7 worm cellular contexts compared by ENCODE assay signal in the genomic region with DNA sequence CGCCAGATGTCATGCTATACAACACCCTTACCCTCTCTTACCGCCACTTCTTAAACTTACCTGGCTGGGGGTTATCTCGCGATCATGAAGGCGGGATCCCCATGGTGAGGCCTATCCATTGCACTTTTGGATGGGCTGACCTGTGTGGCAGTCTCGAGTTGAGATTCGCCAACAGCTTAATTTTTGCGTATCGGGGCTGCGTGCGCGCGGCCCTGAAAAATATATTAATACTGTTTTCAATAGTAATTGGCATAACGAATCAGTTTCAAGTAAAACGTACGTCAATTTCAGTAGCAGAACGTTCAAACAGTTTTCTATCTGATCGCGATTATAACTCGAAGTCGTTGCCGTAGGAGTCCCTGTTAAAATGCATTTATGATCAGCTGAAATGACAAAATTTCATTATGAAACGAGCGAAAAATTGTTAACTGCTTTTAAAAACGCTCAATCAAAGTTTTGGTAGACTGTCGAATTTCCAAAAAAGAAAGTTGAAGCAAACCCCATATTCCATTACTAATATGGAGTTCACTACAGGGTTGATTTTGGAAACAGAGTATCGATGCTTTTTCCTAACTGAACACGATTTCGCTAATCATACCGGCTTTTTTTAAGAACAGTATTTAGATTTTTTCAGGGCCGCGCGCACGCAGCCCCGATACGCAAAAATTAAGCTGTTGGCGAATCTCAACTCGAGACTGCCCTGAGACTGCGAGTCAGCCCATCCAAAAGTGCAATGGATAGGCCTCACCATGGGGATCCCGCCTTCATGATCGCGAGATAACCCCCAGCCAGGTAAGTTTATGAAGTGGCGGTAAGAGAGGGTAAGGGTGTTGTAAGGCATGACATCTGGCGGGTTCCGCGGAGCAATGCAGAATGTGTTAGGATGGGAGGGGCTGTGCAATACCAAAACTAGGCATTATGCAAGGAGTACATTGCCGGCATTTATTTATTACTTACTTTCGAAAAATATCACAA.
TF ChIP-seq lines count a peak whose summit lies in the region.

No protein-coding gene starts in this region.

TF ChIP-seq in whole organism, L1 larva, 84 proteins besides CTCF, POLR2A, EP300 and RAD21:
- peak; percentile 40 for TF ChIP-seq snpc-4 (tag; optimal IDR thresholded peaks at IDR 0.05; lab: Kevin White, UChicago)

TF ChIP-seq in whole organism, L2 larva, 48 proteins besides CTCF, POLR2A, EP300 and RAD21:
- peak; percentile 18 for TF ChIP-seq snpc-4 (tag; optimal IDR thresholded peaks at IDR 0.05; lab: Kevin White, UChicago)

TF ChIP-seq in whole organism, L4 larva, 104 proteins besides CTCF, POLR2A, EP300 and RAD21 (continues in another document):
- TF ChIP-seq ceh-44 (GFP tag; IDR thresholded peaks at IDR 0.05; lab: Robert Waterston, UW) (0 out of 2 replicates have a peak, but pooled peaks have one; percentile 4), daf-19 (GFP tag; conservative IDR thresholded peaks at IDR 0.05; lab: Robert Waterston, UW) (0 out of 2 replicates have a peak, but pooled peaks have one; percentile 51), egl-43 (GFP tag; IDR thresholded peaks at IDR 0.05; lab: Robert Waterston, UW) (peak; percentile 64; the same call in 1 of the 2 replicates), tra-1 (GFP tag; IDR thresholded peaks at IDR 0.05; lab: Robert Waterston, UW) (0 out of 2 replicates have a peak, but pooled peaks have one; percentile 11), ctbp-1 (GFP tag; IDR thresholded peaks at IDR 0.05; lab: Robert Waterston, UW) (peak; percentile 31; the same call in 1 of the 2 replicates), lin-38 (GFP tag; IDR thresholded peaks at IDR 0.05; lab: Robert Waterston, UW) (0 out of 2 replicates have a peak, but pooled peaks have one; percentile 16), mdt-29 (GFP tag; IDR thresholded peaks at IDR 0.05; lab: Robert Waterston, UW) (peak; percentile 11; the same call in 1 of the 2 replicates), set-16 (GFP tag; IDR thresholded peaks at IDR 0.05; lab: Robert Waterston, UW) (peak; percentile 30), lim-7 (GFP tag; IDR thresholded peaks at IDR 0.05; lab: Robert Waterston, UW) (peak; percentile 33; the same call in 1 of the 2 replicates), zfp-3 (GFP tag; conservative IDR thresholded peaks at IDR 0.05; lab: Robert Waterston, UW) (peak; percentile 82), mes-2 (tag; optimal IDR thresholded peaks at IDR 0.05; lab: Kevin White, UChicago; ENCODE audit: poor library complexity, severe bottlenecking) (peak; percentile 15)

TF ChIP-seq in whole organism, early embryonic, 17 proteins besides CTCF, POLR2A, EP300 and RAD21:
- TF ChIP-seq hmg-4 (GFP tag; optimal IDR thresholded peaks at IDR 0.05; lab: Kevin White, UChicago) (peak; percentile 0), scrt-1 (GFP tag; IDR thresholded peaks at IDR 0.05; lab: Robert Waterston, UW) (peak; percentile 60; the same call in 1 of the 2 replicates), sea-1 (GFP tag; conservative IDR thresholded peaks at IDR 0.05; lab: Robert Waterston, UW) (0 out of 2 replicates have a peak, but pooled peaks have one; percentile 20)

TF ChIP-seq in whole organism, late embryonic, 69 proteins besides CTCF, POLR2A, EP300 and RAD21:
- peak; percentile 35 for TF ChIP-seq ceh-30 (tag; optimal IDR thresholded peaks at IDR 0.05; lab: Kevin White, UChicago)
TF ChIP-seq in whole organism, late embryonic: peak in this region for 1; not testable (repeated sequence) for 68.

TF ChIP-seq in whole organism, midembryonic, 9 proteins besides CTCF, POLR2A, EP300 and RAD21:
- TF ChIP-seq tab-1 (GFP tag; IDR thresholded peaks at IDR 0.05; lab: Robert Waterston, UW): 0 out of 2 replicates have a peak, but pooled peaks have one; percentile 8

TF ChIP-seq in whole organism, young adult, 124 proteins besides CTCF, POLR2A, EP300 and RAD21:
- TF ChIP-seq attf-6 (GFP tag; IDR thresholded peaks at IDR 0.05; lab: Robert Waterston, UW) (peak; percentile 77), rcor-1 (GFP tag; IDR thresholded peaks at IDR 0.05; lab: Robert Waterston, UW) (peak; percentile 54), D2030.7 (GFP tag; IDR thresholded peaks at IDR 0.05; lab: Robert Waterston, UW) (peak; percentile 48; the same call in 1 of the 2 replicates), bed-1 (GFP tag; IDR thresholded peaks at IDR 0.05; lab: Robert Waterston, UW) (0 out of 2 replicates have a peak, but pooled peaks have one; percentile 62), tbp1 (GFP tag; optimal IDR thresholded peaks at IDR 0.05; lab: Kevin White, UChicago) (peak; percentile 49), hlh-12 (tag; optimal IDR thresholded peaks at IDR 0.05; lab: Kevin White, UChicago) (peak; percentile 30), hsf-1 (GFP tag; IDR thresholded peaks at IDR 0.05; lab: Robert Waterston, UW) (peak; percentile 58), F49E8.2 (tag; optimal IDR thresholded peaks at IDR 0.05; lab: Kevin White, UChicago; ENCODE audit: insufficient read depth) (peak; percentile 2), aptf-3 (GFP tag; IDR thresholded peaks at IDR 0.05; lab: Robert Waterston, UW) (peak; percentile 81; the same call in 1 of the 2 replicates), ekl-4 (GFP tag; IDR thresholded peaks at IDR 0.05; lab: Robert Waterston, UW) (peak; percentile 61; the same call in 1 of the 2 replicates), Y56A3A.18 (GFP tag; IDR thresholded peaks at IDR 0.05; lab: Robert Waterston, UW) (peak; percentile 43; the same call in 1 of the 2 replicates), ceh-100 (GFP tag; IDR thresholded peaks at IDR 0.05; lab: Robert Waterston, UW) (peak; percentile 16; the same call in 1 of the 2 replicates), snpc-1.1 (tag; optimal IDR thresholded peaks at IDR 0.05; lab: Kevin White, UChicago; ENCODE audit: insufficient read depth) (peak; percentile 79), lin-26 (GFP tag; IDR thresholded peaks at IDR 0.05; lab: Robert Waterston, UW) (peak; percentile 43; the same call in 1 of the 2 replicates), hmg-20 (GFP tag; IDR thresholded peaks at IDR 0.05; lab: Robert Waterston, UW) (peak; percentile 11; the same call in 1 of the 2 replicates), hmg-1.2 (GFP tag; IDR thresholded peaks at IDR 0.05; lab: Robert Waterston, UW) (peak; percentile 53), madf-6 (GFP tag; IDR thresholded peaks at IDR 0.05; lab: Robert Waterston, UW) (peak; percentile 60), snpc-4 (GFP tag; optimal IDR thresholded peaks at IDR 0.05; lab: Kevin White, UChicago) (peak; percentile 58), snpc-4 (tag; optimal IDR thresholded peaks at IDR 0.05; lab: Kevin White, UChicago) (peak in 3 of 4 experiments; percentile 53 to 79 (median 66)), zfh-2 (GFP tag; conservative IDR thresholded peaks at IDR 0.05; lab: Robert Waterston, UW) (0 out of 2 replicates have a peak, but pooled peaks have one; percentile 36), mcd-1 (GFP tag; IDR thresholded peaks at IDR 0.05; lab: Robert Waterston, UW) (peak; percentile 39; the same call in 1 of the 2 replicates), dox-1 (GFP tag; IDR thresholded peaks at IDR 0.05; lab: Robert Waterston, UW) (peak; percentile 55)
TF ChIP-seq in whole organism, young adult: peak in this region for 21; not testable (repeated sequence) for 103.
